Fruit fly (Drosophila melanogaster) whole organism, prepupa: ENCODE results near the gene N.

Source experiments
- CG10631 ChIP-seq: fragments of 200-800 bp; sonication (Bioruptor generic); optimal IDR thresholded peaks from 2 replicates; lab custom pipeline; 2016; ENCODE audit warnings: missing biosample characterization, missing genetic modification characterization
- CG10669 ChIP-seq: fragments of 200-800 bp; sonication (Bioruptor generic); optimal IDR thresholded peaks from 3 replicates; lab custom pipeline; 2018; ENCODE audit warnings: missing biosample characterization, mild to moderate bottlenecking, missing genetic modification characterization, moderate library complexity
- CG11294 ChIP-seq: fragments of 200-800 bp; sonication (Bioruptor generic); IDR thresholded peaks from 2 replicates; pipeline ENCODE4 v1.3.6; 2022; ENCODE audit warnings: missing biosample characterization, missing genetic modification characterization
- CG11762 ChIP-seq: fragments of 200-800 bp; sonication (Bioruptor generic); optimal IDR thresholded peaks from 3 replicates; lab custom pipeline; 2016; ENCODE audit warnings: missing biosample characterization, missing genetic modification characterization; ENCODE audit not compliant: insufficient read depth
- CG11902 ChIP-seq: fragments of 200-800 bp; sonication (Bioruptor generic); optimal IDR thresholded peaks from 3 replicates; lab custom pipeline; 2016; ENCODE audit warnings: missing biosample characterization, missing genetic modification characterization
- CG15336 ChIP-seq: fragments of 200-800 bp; sonication (Bioruptor generic); IDR thresholded peaks from 2 replicates; pipeline ENCODE4 v1.3.6; 2022; ENCODE audit warnings: missing biosample characterization, missing genetic modification characterization
- CG16779 ChIP-seq: fragments of 200-800 bp; sonication (Bioruptor generic); optimal IDR thresholded peaks from 3 replicates; lab custom pipeline; 2017; ENCODE audit warnings: missing biosample characterization, mild to moderate bottlenecking, missing genetic modification characterization
- CG3032 ChIP-seq: fragments of 200-800 bp; optimal IDR thresholded peaks from 2 replicates; lab custom pipeline; 2019; ENCODE audit warnings: missing biosample characterization, mild to moderate bottlenecking, missing genetic modification characterization, moderate library complexity
- CG32006 ChIP-seq: fragments of 200-800 bp; sonication (Bioruptor generic); optimal IDR thresholded peaks from 3 replicates; lab custom pipeline; 2017; ENCODE audit warnings: missing biosample characterization, mild to moderate bottlenecking, missing genetic modification characterization
- CG34406 ChIP-seq: fragments of 200-800 bp; sonication (Bioruptor generic); optimal IDR thresholded peaks from 3 replicates; lab custom pipeline; 2016; ENCODE audit warnings: missing biosample characterization, missing genetic modification characterization
- CG3919 ChIP-seq: fragments of 200-800 bp; sonication (Bioruptor generic); optimal IDR thresholded peaks from 3 replicates; lab custom pipeline; 2016; ENCODE audit warnings: missing biosample characterization, missing genetic modification characterization
- CG4318 ChIP-seq: fragments of 200-800 bp; sonication (Bioruptor generic); optimal IDR thresholded peaks from 3 replicates; lab custom pipeline; 2017; ENCODE audit warnings: missing biosample characterization, mild to moderate bottlenecking, missing genetic modification characterization
- CG6163 ChIP-seq: fragments of 200-800 bp; sonication (Bioruptor generic); IDR thresholded peaks from 3 replicates; pipeline ENCODE4 v1.3.6; 2022; ENCODE audit warnings: missing biosample characterization, missing genetic modification characterization
- CG6276 ChIP-seq: fragments of 200-800 bp; sonication (Bioruptor generic); optimal IDR thresholded peaks from 2 replicates; lab custom pipeline; 2017; ENCODE audit warnings: missing biosample characterization, mild to moderate bottlenecking, missing genetic modification characterization
- CG6792 ChIP-seq: fragments of 200-800 bp; sonication (Bioruptor generic); optimal IDR thresholded peaks from 3 replicates; lab custom pipeline; 2016; ENCODE audit warnings: missing biosample characterization, missing genetic modification characterization
- CG6808 ChIP-seq: fragments of 200-800 bp; sonication (Bioruptor generic); optimal IDR thresholded peaks from 3 replicates; lab custom pipeline; 2017; ENCODE audit warnings: missing biosample characterization, missing genetic modification characterization, mild to moderate bottlenecking, moderate library complexity, missing genetic modification reagents
- CG6854 ChIP-seq: fragments of 200-800 bp; sonication (Bioruptor generic); optimal IDR thresholded peaks from 2 replicates; lab custom pipeline; 2017; ENCODE audit warnings: missing biosample characterization, mild to moderate bottlenecking, missing genetic modification characterization
- CG7368 ChIP-seq: fragments of 200-800 bp; sonication (Bioruptor generic); optimal IDR thresholded peaks from 3 replicates; lab custom pipeline; 2016; ENCODE audit warnings: missing biosample characterization, missing genetic modification characterization
- CG8119 ChIP-seq: fragments of 200-800 bp; sonication (Bioruptor generic); IDR thresholded peaks from 3 replicates; pipeline ENCODE4 v1.3.6; 2022; ENCODE audit warnings: missing biosample characterization, missing genetic modification characterization
- CG8319 ChIP-seq: fragments of 200-800 bp; sonication (Bioruptor generic); optimal IDR thresholded peaks from 3 replicates; lab custom pipeline; 2016; ENCODE audit warnings: missing biosample characterization, missing genetic modification characterization
- CG8632 ChIP-seq: fragments of 200-800 bp; sonication (Bioruptor generic); optimal IDR thresholded peaks from 3 replicates; lab custom pipeline; 2016; ENCODE audit warnings: missing biosample characterization, missing genetic modification characterization
- CG9139 ChIP-seq: fragments of 200-800 bp; sonication (Bioruptor generic); optimal IDR thresholded peaks from 3 replicates; lab custom pipeline; 2017; ENCODE audit warnings: missing biosample characterization, mild to moderate bottlenecking, missing genetic modification characterization
- Eip75B ChIP-seq: fragments of 200-800 bp; sonication (Bioruptor generic); optimal IDR thresholded peaks from 3 replicates; lab custom pipeline; 2016; ENCODE audit warnings: missing biosample characterization, missing genetic modification characterization
- Eip78C ChIP-seq: fragments of 200-800 bp; sonication (Bioruptor generic); peaks from one replicate; lab custom pipeline; 2016; ENCODE audit warnings: missing biosample characterization, missing genetic modification characterization
- Eip93F ChIP-seq: fragments of 200-800 bp; sonication (Bioruptor generic); optimal IDR thresholded peaks from 2 replicates; lab custom pipeline; 2016; ENCODE audit warnings: missing biosample characterization, mild to moderate bottlenecking, missing genetic modification characterization
- Ets21C ChIP-seq: fragments of 200-800 bp; sonication (Bioruptor generic); optimal IDR thresholded peaks from 3 replicates; lab custom pipeline; 2016; ENCODE audit warnings: missing biosample characterization, missing genetic modification characterization
- Ets96B ChIP-seq: fragments of 200-800 bp; optimal IDR thresholded peaks from 2 replicates; lab custom pipeline; 2019; ENCODE audit warnings: missing biosample characterization, mild to moderate bottlenecking, missing genetic modification characterization, moderate library complexity
- Gug ChIP-seq: fragments of 200-800 bp; sonication (Bioruptor generic); IDR thresholded peaks from 2 replicates; pipeline ENCODE4 v1.3.6; 2022; ENCODE audit warnings: missing biosample characterization, missing genetic modification characterization
- Hr38 ChIP-seq: sonication (Bioruptor generic); optimal IDR thresholded peaks from 2 replicates; lab custom pipeline; 2016; ENCODE audit warnings: missing biosample characterization, missing genetic modification characterization
- Hr39 ChIP-seq: fragments of 200-800 bp; sonication (Bioruptor generic); optimal IDR thresholded peaks from 2 replicates; lab custom pipeline; 2016; ENCODE audit warnings: missing biosample characterization, missing genetic modification characterization
- Hr4 ChIP-seq: fragments of 200-800 bp; sonication (Bioruptor generic); optimal IDR thresholded peaks from 3 replicates; lab custom pipeline; 2016; ENCODE audit warnings: missing biosample characterization, missing genetic modification characterization
- Met ChIP-seq: fragments of 200-800 bp; sonication (Bioruptor generic); optimal IDR thresholded peaks from 3 replicates; lab custom pipeline; 2016; ENCODE audit warnings: missing biosample characterization, missing genetic modification characterization
- OdsH ChIP-seq: fragments of 200-800 bp; sonication (Bioruptor generic); optimal IDR thresholded peaks from 3 replicates; lab custom pipeline; 2016; ENCODE audit warnings: missing biosample characterization, missing genetic modification characterization
- Smox ChIP-seq: fragments of 200-800 bp; sonication (Bioruptor generic); optimal IDR thresholded peaks from 3 replicates; lab custom pipeline; 2016; ENCODE audit warnings: missing biosample characterization, missing genetic modification characterization
- Sox102F ChIP-seq: fragments of 200-800 bp; sonication (Bioruptor generic); optimal IDR thresholded peaks from 2 replicates; lab custom pipeline; 2016; ENCODE audit warnings: missing biosample characterization, mild to moderate bottlenecking, missing genetic modification characterization
- Sox14 ChIP-seq: fragments of 200-800 bp; sonication (Bioruptor generic); optimal IDR thresholded peaks from 3 replicates; lab custom pipeline; 2016; ENCODE audit warnings: missing biosample characterization, missing genetic modification characterization
- Sox15 ChIP-seq: fragments of 200-800 bp; sonication (Bioruptor generic); optimal IDR thresholded peaks from 3 replicates; lab custom pipeline; 2016; ENCODE audit warnings: missing biosample characterization, missing genetic modification characterization
- achi ChIP-seq: fragments of 200-800 bp; sonication (Bioruptor generic); optimal IDR thresholded peaks from 3 replicates; lab custom pipeline; 2016; ENCODE audit warnings: missing biosample characterization, missing genetic modification characterization
- acj6 ChIP-seq: fragments of 200-800 bp; sonication (Bioruptor generic); optimal IDR thresholded peaks from 3 replicates; lab custom pipeline; 2016; ENCODE audit warnings: missing biosample characterization, missing genetic modification characterization
- cyc ChIP-seq: fragments of 200-800 bp; sonication (Bioruptor generic); optimal IDR thresholded peaks from 3 replicates; lab custom pipeline; 2016; ENCODE audit warnings: missing biosample characterization, missing genetic modification characterization
- dac ChIP-seq: fragments of 200-800 bp; sonication (Bioruptor generic); optimal IDR thresholded peaks from 2 replicates; lab custom pipeline; 2017; ENCODE audit warnings: missing biosample characterization, mild to moderate bottlenecking, missing genetic modification characterization
- dsx ChIP-seq: fragments of 200-800 bp; optimal IDR thresholded peaks from 3 replicates; lab custom pipeline; 2019; ENCODE audit warnings: missing biosample characterization, mild to moderate bottlenecking, missing genetic modification characterization, moderate library complexity; ENCODE audit not compliant: poor library complexity, severe bottlenecking
- esn ChIP-seq: fragments of 200-800 bp; sonication (Bioruptor generic); optimal IDR thresholded peaks from 2 replicates; lab custom pipeline; 2016; ENCODE audit warnings: missing biosample characterization, mild to moderate bottlenecking, missing genetic modification characterization, moderate library complexity
- fd59A ChIP-seq: fragments of 200-800 bp; sonication (Bioruptor generic); optimal IDR thresholded peaks from 2 replicates; lab custom pipeline; 2017; ENCODE audit warnings: missing biosample characterization, mild to moderate bottlenecking, missing genetic modification characterization, missing genetic modification reagents
- fd85E ChIP-seq: fragments of 200-800 bp; sonication (Bioruptor generic); optimal IDR thresholded peaks from 3 replicates; lab custom pipeline; 2016; ENCODE audit warnings: missing biosample characterization, missing genetic modification characterization
- fkh ChIP-seq: fragments of 200-800 bp; sonication (Bioruptor generic); optimal IDR thresholded peaks from 3 replicates; lab custom pipeline; 2017; ENCODE audit warnings: missing biosample characterization, mild to moderate bottlenecking, missing genetic modification characterization, moderate library complexity
- lz ChIP-seq: fragments of 200-800 bp; sonication (Bioruptor generic); optimal IDR thresholded peaks from 3 replicates; lab custom pipeline; 2016; ENCODE audit warnings: missing biosample characterization, missing genetic modification characterization
- net ChIP-seq: fragments of 200-800 bp; sonication (Bioruptor generic); optimal IDR thresholded peaks from 3 replicates; lab custom pipeline; 2016; ENCODE audit warnings: missing biosample characterization, missing genetic modification characterization
- pdm3 ChIP-seq: fragments of 200-800 bp; sonication (Bioruptor generic); optimal IDR thresholded peaks from 3 replicates; lab custom pipeline; 2016; ENCODE audit warnings: missing biosample characterization, missing genetic modification characterization
- salr ChIP-seq, 2 experiments: fragments of 200-800 bp; sonication (Bioruptor generic); optimal IDR thresholded peaks; 3 replicates each; lab custom pipeline; 2016 to 2018; ENCODE audit warnings: missing biosample characterization in 2 of 2, missing genetic modification characterization in 2 of 2, mild to moderate bottlenecking in 1 of 2
- spab ChIP-seq: fragments of 200-800 bp; sonication (Bioruptor generic); optimal IDR thresholded peaks from 2 replicates; lab custom pipeline; 2017; ENCODE audit warnings: missing biosample characterization, mild to moderate bottlenecking, missing genetic modification characterization, missing genetic modification reagents
- svp ChIP-seq: fragments of 200-800 bp; sonication (Bioruptor generic); peaks from one replicate; lab custom pipeline; 2016; ENCODE audit warnings: missing biosample characterization, missing genetic modification characterization
- vri ChIP-seq: fragments of 200-800 bp; sonication (Bioruptor generic); optimal IDR thresholded peaks from 3 replicates; lab custom pipeline; 2016; ENCODE audit warnings: missing biosample characterization, mild to moderate bottlenecking, missing genetic modification characterization

Gene N

DNA sequence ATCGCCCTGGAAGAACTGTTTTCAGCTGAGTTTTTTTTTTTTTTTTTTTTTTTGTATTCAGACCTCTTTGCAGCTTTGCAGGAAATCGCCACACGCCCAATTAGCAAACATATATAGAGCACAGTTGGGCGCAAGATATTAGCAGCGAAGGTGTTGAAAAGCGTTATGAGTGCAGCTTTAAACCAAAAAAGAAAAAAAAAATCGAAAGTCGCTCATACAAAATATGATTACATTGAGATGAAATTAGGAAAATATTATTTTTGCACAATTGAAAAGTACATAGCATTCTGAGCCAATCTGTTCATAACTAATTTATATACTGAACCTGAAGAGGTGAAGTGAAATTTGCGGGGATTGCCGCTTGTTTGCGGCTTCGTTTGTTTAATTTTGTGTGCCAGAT lies 12.3 kb downstream of the N start:
- TF ChIP-seq CG16779 (tag; lab: Kevin White, UChicago) (no peak), Sox14 (GFP tag; lab: Kevin White, UChicago) (peak; percentile 22), acj6 (peak; percentile 11), CG9139 (no peak), esn (peak; percentile 61), spab (GFP tag; lab: Kevin White, UChicago) (no peak), vri (GFP tag; lab: Kevin White, UChicago) (peak; percentile 16), Met (GFP tag; lab: Kevin White, UChicago) (peak; percentile 74), CG3032 (tag; lab: Kevin White, UChicago) (no peak), CG10631 (no peak), CG32006 (GFP tag; lab: Kevin White, UChicago) (peak; percentile 31), Eip78C (GFP tag; lab: Kevin White, UChicago) (peak; percentile 82), CG11294 (GFP tag; lab: Robert Waterston, UW) (no peak), fd85E (GFP tag; lab: Kevin White, UChicago) (no peak), Hr38 (GFP tag; lab: Kevin White, UChicago) (no peak), Ets96B (peak; percentile 19), CG6808 (GFP tag; lab: Kevin White, UChicago) (no peak), CG8319 (GFP tag; lab: Kevin White, UChicago) (peak; percentile 34), Hr39 (GFP tag; lab: Kevin White, UChicago) (peak; percentile 50), Gug (no peak), Ets21C (peak; percentile 9), achi (GFP tag; lab: Kevin White, UChicago) (peak; percentile 34), Sox15 (no peak), Eip75B (GFP tag; lab: Kevin White, UChicago) (peak; percentile 54), CG15336 (GFP tag; lab: Robert Waterston, UW) (peak; percentile 40; the same call in 1 of the 2 replicates), fkh (GFP tag; lab: Kevin White, UChicago) (no peak), lz (GFP tag; lab: Kevin White, UChicago) (peak; percentile 48), net (GFP tag; lab: Kevin White, UChicago) (no peak), dac (GFP tag; lab: Kevin White, UChicago) (no peak), fd59A (GFP tag; lab: Kevin White, UChicago) (no peak), CG11902 (GFP tag; lab: Kevin White, UChicago) (no peak), CG6854 (GFP tag; lab: Kevin White, UChicago) (no peak), Eip93F (GFP tag; lab: Kevin White, UChicago) (peak; percentile 40), dsx (no peak), CG6276 (GFP tag; lab: Kevin White, UChicago) (peak; percentile 41), pdm3 (GFP tag; lab: Kevin White, UChicago) (peak; percentile 32), CG34406 (GFP tag; lab: Kevin White, UChicago) (peak; percentile 19), Smox (GFP tag; lab: Kevin White, UChicago) (peak; percentile 47), CG7368 (GFP tag; lab: Kevin White, UChicago) (peak; percentile 17), salr (GFP tag; optimal IDR thresholded peaks at IDR 0.05; lab: Kevin White, UChicago) (no peak), CG4318 (GFP tag; lab: Kevin White, UChicago) (no peak), CG8632 (peak; percentile 20), CG6163 (GFP tag; lab: Robert Waterston, UW) (peak; percentile 77; the same call in 2 of the 3 replicates), CG8119 (GFP tag; lab: Robert Waterston, UW) (no peak), CG11762 (peak; percentile 40), CG10669 (no peak), CG6792 (GFP tag; lab: Kevin White, UChicago) (peak; percentile 2), CG3919 (peak; percentile 51), Hr4 (GFP tag; lab: Kevin White, UChicago) (peak; percentile 64), Sox102F (GFP tag; lab: Kevin White, UChicago) (peak; percentile 54), svp (GFP tag; lab: Kevin White, UChicago) (peak; percentile 86), OdsH (GFP tag; lab: Kevin White, UChicago) (no peak), cyc (GFP tag; lab: Kevin White, UChicago) (peak; percentile 66)
